Worm (Caenorhabditis elegans): Measurements from ENCODE around the gene K11H12.1.

The K11H12.1 gene

DNA sequence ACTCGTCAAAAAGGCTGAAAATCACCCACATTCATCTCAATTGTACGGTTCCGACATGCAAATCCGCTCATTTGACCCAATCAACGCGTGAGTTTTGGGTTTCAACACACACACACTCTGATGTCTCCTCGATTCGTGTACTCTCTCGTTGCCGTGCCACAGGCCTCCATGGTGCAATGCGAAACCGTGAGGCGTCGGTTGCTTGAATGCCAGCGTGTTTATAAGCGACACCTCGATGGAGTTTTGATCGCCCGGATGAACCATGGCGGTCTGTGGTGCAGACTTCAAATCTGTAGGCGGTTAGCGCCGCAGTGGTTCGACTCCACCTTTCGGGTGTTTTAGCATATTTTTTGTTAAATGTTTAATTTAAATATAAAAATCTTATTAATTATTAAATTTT, 4.7 kb upstream of the K11H12.1 start (continued):
- TF ChIP-seq isw-1 (GFP tag; IDR thresholded peaks at IDR 0.05) = peak; percentile 21; the same call in 1 of the 2 replicates
- TF ChIP-seq grh-1 (GFP tag; IDR thresholded peaks at IDR 0.05) = peak; percentile 70
- peak; percentile 94 for TF ChIP-seq rnt-1 (tag; optimal IDR thresholded peaks at IDR 0.05)
- peak; percentile 7 for TF ChIP-seq egl-13 (tag; optimal IDR thresholded peaks at IDR 0.05)
- peak in 1 of 6 experiments; percentile 22 for TF ChIP-seq elt-3 (tag; optimal IDR thresholded peaks at IDR 0.05)
- TF ChIP-seq C04F5.9 (tag; optimal IDR thresholded peaks at IDR 0.05) = peak; percentile 59
- peak; percentile 68 for TF ChIP-seq ama-1 (optimal IDR thresholded peaks at IDR 0.05)
- TF ChIP-seq nhr-71 (tag; optimal IDR thresholded peaks at IDR 0.05) = peak; percentile 90
- TF ChIP-seq snu-23 (GFP tag; optimal IDR thresholded peaks at IDR 0.05) = peak; percentile 86
- no peak for TF ChIP-seq blmp-1 (tag; optimal IDR thresholded peaks at IDR 0.05)
- peak; percentile 74 for TF ChIP-seq lin-14 (GFP tag; optimal IDR thresholded peaks at IDR 0.05)
- no peak for TF ChIP-seq mef-2 (tag; optimal IDR thresholded peaks at IDR 0.05)
- peak; percentile 86 to 88 for TF ChIP-seq lsy-2 (tag; optimal IDR thresholded peaks at IDR 0.05)
- TF ChIP-seq ces-1 (GFP tag; optimal IDR thresholded peaks at IDR 0.05) = no peak
- peak; percentile 58 for TF ChIP-seq lin-13 (GFP tag; optimal IDR thresholded peaks at IDR 0.05)
- TF ChIP-seq nhr-20 (tag; optimal IDR thresholded peaks at IDR 0.05) = peak; percentile 81
- TF ChIP-seq irx-1 (tag; optimal IDR thresholded peaks at IDR 0.05) = peak; percentile 40
- peak; percentile 35 for TF ChIP-seq skn-1 (tag; optimal IDR thresholded peaks at IDR 0.05)
- peak; percentile 83 for TF ChIP-seq nhr-19 (GFP tag; conservative IDR thresholded peaks at IDR 0.05)
- TF ChIP-seq lin-39 (tag; optimal IDR thresholded peaks at IDR 0.05) = peak; percentile 53
- peak; percentile 60 to 67 for TF ChIP-seq lin-35 (GFP tag; optimal IDR thresholded peaks at IDR 0.05)
- TF ChIP-seq lin-15B (tag; optimal IDR thresholded peaks at IDR 0.05) = peak; percentile 22
- peak; percentile 61 for TF ChIP-seq tbx-2 (tag; optimal IDR thresholded peaks at IDR 0.05)
- TF ChIP-seq nhr-237 (tag; optimal IDR thresholded peaks at IDR 0.05) = no peak
- TF ChIP-seq swsn-7 (tag; optimal IDR thresholded peaks at IDR 0.05) = peak; percentile 88
- no peak for TF ChIP-seq nhr-11 (tag; optimal IDR thresholded peaks at IDR 0.05)
- TF ChIP-seq mab-9 (GFP tag; IDR thresholded peaks at IDR 0.05) = no peak
- TF ChIP-seq nhr-47 (tag; optimal IDR thresholded peaks at IDR 0.05) = peak; percentile 89
- TF ChIP-seq mep-1 (tag; optimal IDR thresholded peaks at IDR 0.05) = peak; percentile 65
- TF ChIP-seq sptf-1 (tag; optimal IDR thresholded peaks at IDR 0.05) = no peak
- peak; percentile 53 for TF ChIP-seq lir-3 (tag; optimal IDR thresholded peaks at IDR 0.05; ENCODE audit: poor library complexity)
- TF ChIP-seq pqm-1 (tag; optimal IDR thresholded peaks at IDR 0.05) = no peak
- no peak for TF ChIP-seq ceh-63 (GFP tag; optimal IDR thresholded peaks at IDR 0.05)
- TF ChIP-seq F16B12.6 (tag; optimal IDR thresholded peaks at IDR 0.05) = peak; percentile 27
- TF ChIP-seq fkh-8 (tag; optimal IDR thresholded peaks at IDR 0.05) = peak; percentile 59
- TF ChIP-seq unc-30 (tag; optimal IDR thresholded peaks at IDR 0.05) = no peak
- peak in 1 of 2 experiments; percentile 52 for TF ChIP-seq mdl-1 (tag; optimal IDR thresholded peaks at IDR 0.05)
- TF ChIP-seq sox-4 (tag; optimal IDR thresholded peaks at IDR 0.05) = peak; percentile 23
- TF ChIP-seq snpc-4 (tag; optimal IDR thresholded peaks at IDR 0.05) = peak; percentile 99
- peak; percentile 60 for TF ChIP-seq sup-37 (GFP tag; optimal IDR thresholded peaks at IDR 0.05)
- TF ChIP-seq ztf-11 (tag; optimal IDR thresholded peaks at IDR 0.05) = peak in 1 of 2 experiments; percentile 29

DNA sequence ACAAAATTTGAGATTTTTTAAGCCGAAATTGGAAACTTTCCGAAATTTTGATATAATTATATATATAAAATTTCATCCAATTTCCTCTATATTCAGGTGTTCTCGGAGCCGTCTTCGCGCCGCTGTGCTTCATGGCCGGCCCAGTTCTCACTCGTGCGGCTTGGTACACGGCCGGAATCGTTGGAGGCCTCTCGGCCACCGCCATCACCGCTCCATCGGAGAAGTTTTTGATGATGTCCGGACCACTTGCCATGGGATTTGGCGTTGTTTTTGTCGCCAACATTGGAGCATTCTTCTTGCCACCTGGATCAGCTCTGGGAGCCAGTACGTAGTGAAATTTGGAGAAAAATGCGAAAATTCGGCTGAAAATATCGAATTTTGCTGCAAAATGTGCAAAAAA, 3.8 kb upstream of the K11H12.1 start:
- no peak for TF ChIP-seq snpc-4 (tag; optimal IDR thresholded peaks at IDR 0.05)
- TF ChIP-seq fkh-4 (tag; optimal IDR thresholded peaks at IDR 0.05; ENCODE audit: borderline replicate concordance) = no peak
- no peak for TF ChIP-seq blmp-1 (tag; optimal IDR thresholded peaks at IDR 0.05)
- no peak for TF ChIP-seq unc-30 (tag; optimal IDR thresholded peaks at IDR 0.05)
